Fruit fly (Drosophila melanogaster) whole organism, embryonic: ENCODE results near the gene Notum.
A peak's percentile ranks its signal among the peaks of the same experiment; 100 is the strongest.

Experiments
- Bdp1 ChIP-seq: fragments of 200-800 bp; sonication (Bioruptor generic); optimal IDR thresholded peaks from 3 replicates; lab custom pipeline; 2016; ENCODE audit warnings: missing biosample characterization, missing genetic modification characterization
- Bgb ChIP-seq: fragments of 200-800 bp; sonication (Bioruptor generic); IDR thresholded peaks from 2 replicates; pipeline ENCODE4 v1.3.6; 2022; ENCODE audit warnings: missing biosample characterization, missing genetic modification characterization; ENCODE audit not compliant: partially characterized antibody
- CG10147 ChIP-seq: fragments of 200-800 bp; sonication (Bioruptor generic); optimal IDR thresholded peaks from 2 replicates; lab custom pipeline; 2019; ENCODE audit warnings: missing biosample characterization, mild to moderate bottlenecking, missing genetic modification characterization, moderate library complexity
- CG10366 ChIP-seq: fragments of 200-800 bp; sonication (Bioruptor generic); IDR thresholded peaks from 2 replicates; pipeline ENCODE4 v1.3.6; 2022; ENCODE audit warnings: missing biosample characterization, missing genetic modification characterization
- CG10543 ChIP-seq: fragments of 200-800 bp; sonication (Bioruptor generic); optimal IDR thresholded peaks from 3 replicates; lab custom pipeline; 2017; ENCODE audit warnings: missing biosample characterization, mild to moderate bottlenecking, missing genetic modification characterization, moderate library complexity
- CG10979 ChIP-seq: fragments of 200-800 bp; sonication (Bioruptor generic); optimal IDR thresholded peaks from 2 replicates; lab custom pipeline; 2018; ENCODE audit warnings: missing biosample characterization, mild to moderate bottlenecking, missing genetic modification characterization, moderate library complexity
- CG15479 ChIP-seq: fragments of 200-800 bp; sonication (Bioruptor generic); optimal IDR thresholded peaks from 3 replicates; lab custom pipeline; 2019; ENCODE audit warnings: missing biosample characterization, mild to moderate bottlenecking, missing genetic modification characterization, moderate library complexity
- CG1603 ChIP-seq: fragments of 200-800 bp; sonication (Bioruptor generic); optimal IDR thresholded peaks from 2 replicates; lab custom pipeline; 2019; ENCODE audit warnings: missing biosample characterization, mild to moderate bottlenecking, missing genetic modification characterization, moderate library complexity
- CG1792 ChIP-seq: fragments of 200-800 bp; sonication (Bioruptor generic); optimal IDR thresholded peaks from 2 replicates; lab custom pipeline; 2016; ENCODE audit warnings: missing biosample characterization, missing genetic modification characterization
- CG2116 ChIP-seq: fragments of 200-800 bp; sonication (Bioruptor generic); optimal IDR thresholded peaks from 3 replicates; lab custom pipeline; 2018; ENCODE audit warnings: missing biosample characterization, mild to moderate bottlenecking, missing genetic modification characterization
- CG2202 ChIP-seq: fragments of 200-800 bp; sonication (Bioruptor generic); optimal IDR thresholded peaks from 2 replicates; lab custom pipeline; 2018; ENCODE audit warnings: missing biosample characterization, mild to moderate bottlenecking, missing genetic modification characterization
- CG2889 ChIP-seq: fragments of 200-800 bp; sonication (Bioruptor generic); IDR thresholded peaks from 3 replicates; pipeline ENCODE4 v1.3.6; 2022; ENCODE audit warnings: missing biosample characterization, missing genetic modification characterization
- CG32532 ChIP-seq: fragments of 200-800 bp; sonication (Bioruptor generic); IDR thresholded peaks from 2 replicates; pipeline ENCODE4 v1.3.6; 2022; ENCODE audit warnings: missing biosample characterization, missing genetic modification characterization
- CG33557 ChIP-seq: fragments of 200-800 bp; sonication (Bioruptor generic); optimal IDR thresholded peaks from 2 replicates; lab custom pipeline; 2019; ENCODE audit warnings: missing biosample characterization, mild to moderate bottlenecking, missing genetic modification characterization, moderate library complexity
- CG3995 ChIP-seq: fragments of 200-800 bp; sonication (Bioruptor generic); optimal IDR thresholded peaks from 3 replicates; lab custom pipeline; 2016; ENCODE audit warnings: missing biosample characterization, missing genetic modification characterization
- CG4360 ChIP-seq: fragments of 200-800 bp; sonication (Bioruptor generic); IDR thresholded peaks from 2 replicates; pipeline ENCODE4 v1.3.6; 2022; ENCODE audit warnings: missing biosample characterization, missing genetic modification characterization
- CG4730 ChIP-seq: fragments of 200-800 bp; sonication (Bioruptor generic); IDR thresholded peaks from 2 replicates; pipeline ENCODE4 v1.3.6; 2022; ENCODE audit warnings: missing biosample characterization, missing genetic modification characterization
- CG6813 ChIP-seq: fragments of 200-800 bp; sonication (Bioruptor generic); optimal IDR thresholded peaks from 2 replicates; lab custom pipeline; 2017; ENCODE audit warnings: missing biosample characterization, missing genetic modification characterization, mild to moderate bottlenecking, moderate library complexity, missing genetic modification reagents
- CG6854 ChIP-seq: fragments of 200-800 bp; sonication (Bioruptor generic); optimal IDR thresholded peaks from 3 replicates; lab custom pipeline; 2017; ENCODE audit warnings: missing biosample characterization, mild to moderate bottlenecking, missing genetic modification characterization
- CG7372 ChIP-seq: fragments of 200-800 bp; sonication (Bioruptor generic); IDR thresholded peaks from 2 replicates; pipeline ENCODE4 v1.3.6; 2022; ENCODE audit warnings: missing biosample characterization, missing genetic modification characterization
- CG8290 ChIP-seq, 3 experiments: fragments of 200-800 bp; sonication (Bioruptor generic); optimal IDR thresholded peaks; 2 replicates each; lab custom pipeline; 2016 to 2019; ENCODE audit warnings: missing biosample characterization in 3 of 3, missing genetic modification characterization in 3 of 3, mild to moderate bottlenecking in 2 of 3, moderate library complexity in 1 of 3
- CG8765 ChIP-seq: fragments of 200-800 bp; sonication (Bioruptor generic); IDR thresholded peaks from 2 replicates; pipeline ENCODE4 v1.3.6; 2022; ENCODE audit warnings: missing biosample characterization, missing genetic modification characterization
- CG8924 ChIP-seq: fragments of 200-800 bp; optimal IDR thresholded peaks from 3 replicates; lab custom pipeline; 2019; ENCODE audit warnings: missing biosample characterization, mild to moderate bottlenecking, missing genetic modification characterization, moderate library complexity
- CrebB ChIP-seq: fragments of 200-800 bp; sonication (Bioruptor generic); optimal IDR thresholded peaks from 3 replicates; lab custom pipeline; 2018; ENCODE audit warnings: missing biosample characterization, mild to moderate bottlenecking, missing genetic modification characterization
- Hr39 ChIP-seq: fragments of >200 bp; optimal IDR thresholded peaks from 2 replicates; lab custom pipeline; 2017
- Lpt ChIP-seq: fragments of >200 bp; optimal IDR thresholded peaks from 2 replicates; lab custom pipeline; 2018; ENCODE audit warnings: missing biosample characterization, missing genetic modification characterization
- MBD-R2 ChIP-seq: fragments of 200-800 bp; sonication (Bioruptor generic); IDR thresholded peaks from 2 replicates; pipeline ENCODE4 v1.3.6; 2022; ENCODE audit warnings: missing biosample characterization, missing genetic modification characterization
- NC2α ChIP-seq: fragments of 200-800 bp; sonication (Bioruptor generic); optimal IDR thresholded peaks from 2 replicates; lab custom pipeline; 2016; ENCODE audit warnings: missing biosample characterization, missing genetic modification characterization
- Stat92E ChIP-seq, 3 experiments: fragments of >200 bp in 2 of 3; fragments of 200-800 bp in 1 of 3; sonication (Bioruptor generic) in 1 of 3; optimal IDR thresholded peaks; 2 replicates each; lab custom pipeline; 2017 to 2019; ENCODE audit warnings: missing biosample characterization in 3 of 3, missing genetic modification characterization in 3 of 3, mild to moderate bottlenecking in 1 of 3, moderate library complexity in 1 of 3
- TFAM ChIP-seq: fragments of 200-800 bp; sonication (Bioruptor generic); optimal IDR thresholded peaks from 2 replicates; lab custom pipeline; 2017; ENCODE audit warnings: missing biosample characterization, missing genetic modification characterization, inconsistent platforms
- cad ChIP-seq: fragments of >200 bp; optimal IDR thresholded peaks from 2 replicates; lab custom pipeline; 2017; ENCODE audit warnings: missing biosample characterization, missing genetic modification characterization
- chinmo ChIP-seq: fragments of 200-800 bp; sonication (Bioruptor generic); IDR thresholded peaks from 4 replicates; pipeline ENCODE4 v1.3.6; 2022; ENCODE audit warnings: missing biosample characterization, missing genetic modification characterization; ENCODE audit not compliant: partially characterized antibody
- dan ChIP-seq: fragments of 200-800 bp; sonication (Bioruptor generic); IDR thresholded peaks from 2 replicates; pipeline ENCODE4 v1.3.6; 2022; ENCODE audit warnings: missing biosample characterization, missing genetic modification characterization
- dysf ChIP-seq: fragments of 200-800 bp; sonication (Bioruptor generic); IDR thresholded peaks from 3 replicates; pipeline ENCODE4 v1.3.6; 2022; ENCODE audit warnings: missing biosample characterization, missing genetic modification characterization
- gsb ChIP-seq: fragments of 200-800 bp; sonication (Bioruptor generic); IDR thresholded peaks from 2 replicates; pipeline ENCODE4 v1.3.6; 2022; ENCODE audit warnings: missing biosample characterization, missing genetic modification characterization
- jigr1 ChIP-seq: fragments of 200-800 bp; sonication (Bioruptor generic); IDR thresholded peaks from 3 replicates; pipeline ENCODE4 v1.3.6; 2022; ENCODE audit warnings: missing biosample characterization, missing genetic modification characterization
- lab ChIP-seq: fragments of 200-800 bp; sonication (Bioruptor generic); optimal IDR thresholded peaks from 3 replicates; lab custom pipeline; 2017; ENCODE audit warnings: missing biosample characterization, missing genetic modification characterization, mild to moderate bottlenecking, moderate library complexity, missing genetic modification reagents
- nom ChIP-seq: fragments of 200-800 bp; sonication (Bioruptor generic); optimal IDR thresholded peaks from 2 replicates; lab custom pipeline; 2017; ENCODE audit warnings: missing biosample characterization, missing genetic modification characterization, mild to moderate bottlenecking, moderate library complexity, missing genetic modification reagents
- org-1 ChIP-seq: fragments of 200-800 bp; sonication (Bioruptor generic); optimal IDR thresholded peaks from 2 replicates; lab custom pipeline; 2017; ENCODE audit warnings: missing biosample characterization, missing genetic modification characterization
- pan ChIP-seq, 4 experiments: fragments of >200 bp in 3 of 4; fragments of 200-800 bp in 1 of 4; sonication (Bioruptor generic) in 1 of 4; optimal IDR thresholded peaks in 3 of 4; IDR thresholded peaks in 1 of 4; 2 replicates each; pipeline versions ENCODE4 v1.3.6 to Lab custom; 2017 to 2022; ENCODE audit warnings: missing biosample characterization in 2 of 4, missing genetic modification characterization in 2 of 4, mixed read lengths in 1 of 4
- psq ChIP-seq: fragments of 200-800 bp; sonication (Bioruptor generic); optimal IDR thresholded peaks from 2 replicates; lab custom pipeline; 2017; ENCODE audit warnings: missing biosample characterization, missing genetic modification characterization
- ranshi ChIP-seq: fragments of 200-800 bp; sonication (Bioruptor generic); IDR thresholded peaks from 2 replicates; pipeline ENCODE4 v1.3.6; 2022; ENCODE audit warnings: missing biosample characterization, missing genetic modification characterization
- sd ChIP-seq: fragments of 200-800 bp; sonication (Bioruptor generic); optimal IDR thresholded peaks from 3 replicates; lab custom pipeline; 2018; ENCODE audit warnings: missing biosample characterization, mild to moderate bottlenecking, missing genetic modification characterization, moderate library complexity
- slp2 ChIP-seq: fragments of 200-800 bp; sonication (Bioruptor generic); optimal IDR thresholded peaks from 2 replicates; lab custom pipeline; 2016; ENCODE audit warnings: missing biosample characterization, missing genetic modification characterization
- stwl ChIP-seq: fragments of 200-800 bp; sonication (Bioruptor generic); optimal IDR thresholded peaks from 3 replicates; lab custom pipeline; 2018; ENCODE audit warnings: missing biosample characterization, mild to moderate bottlenecking, missing genetic modification characterization, moderate library complexity
- ttk ChIP-seq: fragments of 200-800 bp; sonication (Bioruptor generic); IDR thresholded peaks from 2 replicates; pipeline ENCODE4 v2.1.2; 2022; ENCODE audit warnings: missing biosample characterization, missing genetic modification characterization
- twi ChIP-seq: fragments of 200-800 bp; optimal IDR thresholded peaks from 2 replicates; lab custom pipeline; 2019; ENCODE audit warnings: missing biosample characterization, mild to moderate bottlenecking, missing genetic modification characterization, moderate library complexity
- z ChIP-seq: fragments of 200-800 bp; sonication (Bioruptor generic); IDR thresholded peaks from 3 replicates; pipeline ENCODE4 v1.3.6; 2022; ENCODE audit warnings: missing biosample characterization, missing genetic modification characterization

Gene Notum

dm6 chr3L:16052145-16053025 lies 29.1 kb downstream of the Notum start (continued):
- TF ChIP-seq MBD-R2 (GFP tag; lab: Robert Waterston, UW) (no peak), CG2116 (GFP tag; lab: Kevin White, UChicago) (no peak), Hr39 (lab: Kevin White, UChicago) (peak; percentile 95), CG10147 (GFP tag; lab: Kevin White, UChicago) (no peak), NC2α (GFP tag; lab: Kevin White, UChicago) (no peak), CG10543 (GFP tag; lab: Kevin White, UChicago) (no peak), jigr1 (GFP tag; lab: Robert Waterston, UW) (no peak), org-1 (GFP tag; lab: Kevin White, UChicago) (no peak), ttk (GFP tag; lab: Robert Waterston, UW) (no peak), dysf (GFP tag; lab: Robert Waterston, UW) (no peak), psq (GFP tag; lab: Kevin White, UChicago) (peak; percentile 18), dan (GFP tag; lab: Robert Waterston, UW) (no peak), CG10979 (tag; lab: Kevin White, UChicago) (no peak), CG8765 (GFP tag; lab: Robert Waterston, UW) (no peak), CG3995 (GFP tag; lab: Kevin White, UChicago) (no peak), CrebB (tag; lab: Kevin White, UChicago) (peak; percentile 9), CG2202 (tag; lab: Kevin White, UChicago) (no peak), stwl (tag; lab: Kevin White, UChicago) (no peak), CG1792 (no peak), Bdp1 (GFP tag; lab: Kevin White, UChicago) (no peak), sd (peak; percentile 90), z (GFP tag; lab: Robert Waterston, UW) (no peak), CG7372 (no peak), CG10366 (no peak), CG6854 (GFP tag; lab: Kevin White, UChicago) (peak; percentile 28), CG6813 (peak; percentile 45), ranshi (no peak), nom (GFP tag; lab: Kevin White, UChicago) (peak; percentile 36), CG4730 (GFP tag; lab: Robert Waterston, UW) (no peak), CG1603 (tag; lab: Kevin White, UChicago) (no peak), cad (GFP tag; lab: Kevin White, UChicago) (no peak), Stat92E (GFP tag; optimal IDR thresholded peaks at IDR 0.05; lab: Kevin White, UChicago) (peak in 1 of 3 experiments; percentile 91), chinmo (GFP tag; lab: Robert Waterston, UW) (peak; percentile 70; the same call in 3 of the 4 replicates), Bgb (GFP tag; lab: Robert Waterston, UW) (peak; percentile 17; the same call in 1 of the 2 replicates), TFAM (GFP tag; lab: Kevin White, UChicago) (no peak), CG8924 (tag; lab: Kevin White, UChicago) (peak; percentile 44), CG2889 (no peak), CG33557 (GFP tag; lab: Kevin White, UChicago) (no peak), lab (GFP tag; lab: Kevin White, UChicago) (peak; percentile 49), Lpt (GFP tag; lab: Kevin White, UChicago) (no peak), CG15479 (GFP tag; lab: Kevin White, UChicago) (peak; percentile 95), twi (tag; lab: Kevin White, UChicago) (no peak), pan (optimal IDR thresholded peaks at IDR 0.05; lab: Kevin White, UChicago) (no peak), pan (GFP tag; optimal IDR thresholded peaks at IDR 0.05 in 1 of 2, IDR thresholded peaks at IDR 0.05 in 1 of 2) (peak in 1 of 2 experiments; percentile 59), CG32532 (GFP tag; lab: Robert Waterston, UW) (no peak), slp2 (GFP tag; lab: Kevin White, UChicago) (no peak), CG4360 (GFP tag; lab: Robert Waterston, UW) (peak; percentile 89), gsb (no peak), CG8290 (GFP tag; optimal IDR thresholded peaks at IDR 0.05; lab: Kevin White, UChicago) (no peak), CG8290 (tag; optimal IDR thresholded peaks at IDR 0.05; lab: Kevin White, UChicago) (no peak)
